Fruit fly (Drosophila melanogaster): Measurements from ENCODE around the gene CG3323.

The CG3323 gene

dm6 chrX:5285835-5286234 is 19.7 kb downstream of the CG3323 start (continued):
- TF ChIP-seq gsb-n (tag; optimal IDR thresholded peaks at IDR 0.05), result no peak
- TF ChIP-seq ap (GFP tag; IDR thresholded peaks at IDR 0.05), result no peak
- peak; percentile 54 for TF ChIP-seq HLH3B (GFP tag; IDR thresholded peaks at IDR 0.05)
- TF ChIP-seq CG17385 (GFP tag; optimal IDR thresholded peaks at IDR 0.05), result peak; percentile 57
- no peak for TF ChIP-seq lbe (GFP tag; optimal IDR thresholded peaks at IDR 0.05)
- TF ChIP-seq abd-A (tag; optimal IDR thresholded peaks at IDR 0.05), result no peak
- no peak for TF ChIP-seq CG11247 (GFP tag; IDR thresholded peaks at IDR 0.05)
- no peak for TF ChIP-seq CG17568 (GFP tag; optimal IDR thresholded peaks at IDR 0.05)
- TF ChIP-seq Xrp1 (GFP tag; IDR thresholded peaks at IDR 0.05), result peak; percentile 59
- no peak for TF ChIP-seq GATAe (GFP tag; conservative IDR thresholded peaks at IDR 0.05)
- peak; percentile 23 for TF ChIP-seq nmo (GFP tag; optimal IDR thresholded peaks at IDR 0.05)
- TF ChIP-seq oc (tag; optimal IDR thresholded peaks at IDR 0.05), result no peak
- no peak for TF ChIP-seq slou (GFP tag; optimal IDR thresholded peaks at IDR 0.05)
- no peak for TF ChIP-seq CG11723 (GFP tag; optimal IDR thresholded peaks at IDR 0.05)
- no peak for TF ChIP-seq lov (optimal IDR thresholded peaks at IDR 0.05)
- no peak for TF ChIP-seq lov (GFP tag; IDR thresholded peaks at IDR 0.05)
- no peak for TF ChIP-seq CG1024 (GFP tag; IDR thresholded peaks at IDR 0.05)
- TF ChIP-seq her (GFP tag; optimal IDR thresholded peaks at IDR 0.05), result peak; percentile 9
- TF ChIP-seq Hr39 (optimal IDR thresholded peaks at IDR 0.05), result no peak
- peak; percentile 56; the same call in 1 of the 2 replicates for TF ChIP-seq slbo (GFP tag; IDR thresholded peaks at IDR 0.05)
- no peak for TF ChIP-seq CG12236 (GFP tag; optimal IDR thresholded peaks at IDR 0.05)
- TF ChIP-seq bcd (GFP tag; optimal IDR thresholded peaks at IDR 0.05), result peak; percentile 27
- no peak for TF ChIP-seq CG34224 (GFP tag; IDR thresholded peaks at IDR 0.05; ENCODE audit: partially characterized antibody)
- TF ChIP-seq bab2 (GFP tag; optimal IDR thresholded peaks at IDR 0.05), result no peak
- TF ChIP-seq aop (GFP tag; IDR thresholded peaks at IDR 0.05), result no peak
- TF ChIP-seq CG9932 (GFP tag; IDR thresholded peaks at IDR 0.05), result peak; percentile 35
- TF ChIP-seq usp (GFP tag; optimal IDR thresholded peaks at IDR 0.05), result no peak
- no peak for TF ChIP-seq chinmo (GFP tag; IDR thresholded peaks at IDR 0.05; ENCODE audit: partially characterized antibody)
- TF ChIP-seq CG17361 (GFP tag; IDR thresholded peaks at IDR 0.05), result no peak
- peak; percentile 82 for TF ChIP-seq D19B (GFP tag; optimal IDR thresholded peaks at IDR 0.05)
- TF ChIP-seq CG15514 (GFP tag; optimal IDR thresholded peaks at IDR 0.05), result peak; percentile 47
- peak in 1 of 2 experiments; percentile 46 for TF ChIP-seq eve (GFP tag; optimal IDR thresholded peaks at IDR 0.05)
- TF ChIP-seq toy (GFP tag; IDR thresholded peaks at IDR 0.05), result no peak
- TF ChIP-seq CG15269 (tag; optimal IDR thresholded peaks at IDR 0.05), result peak; percentile 51
- TF ChIP-seq Lim3 (GFP tag; IDR thresholded peaks at IDR 0.05), result no peak
- TF ChIP-seq CG2199 (GFP tag; IDR thresholded peaks at IDR 0.05), result no peak
- no peak for TF ChIP-seq fd64A (GFP tag; optimal IDR thresholded peaks at IDR 0.05)
- no peak for TF ChIP-seq CG11696 (GFP tag; IDR thresholded peaks at IDR 0.05)
- peak; percentile 72 for TF ChIP-seq CG11504 (tag; optimal IDR thresholded peaks at IDR 0.05)
- 0 out of 3 replicates have a peak, but pooled peaks have one; percentile 43 for TF ChIP-seq CG7357 (GFP tag; IDR thresholded peaks at IDR 0.05)
- peak; percentile 17 for TF ChIP-seq BtbVII (GFP tag; optimal IDR thresholded peaks at IDR 0.05)
- TF ChIP-seq CG18476 (GFP tag; optimal IDR thresholded peaks at IDR 0.05), result no peak
- peak; percentile 65; the same call in 2 of the 3 replicates for TF ChIP-seq dysf (GFP tag; IDR thresholded peaks at IDR 0.05)
- peak; percentile 49 for TF ChIP-seq CG2712 (tag; optimal IDR thresholded peaks at IDR 0.05)
- no peak for TF ChIP-seq crc (GFP tag; optimal IDR thresholded peaks at IDR 0.05)
- no peak for TF ChIP-seq Taf1 (GFP tag; IDR thresholded peaks at IDR 0.05)
- no peak for TF ChIP-seq Dad (GFP tag; optimal IDR thresholded peaks at IDR 0.05)
- TF ChIP-seq nerfin-1 (tag; optimal IDR thresholded peaks at IDR 0.05), result peak; percentile 26
- no peak for TF ChIP-seq Drgx (GFP tag; IDR thresholded peaks at IDR 0.05)
- no peak for TF ChIP-seq CG2129 (GFP tag; IDR thresholded peaks at IDR 0.05; ENCODE audit: partially characterized antibody)
- peak in 1 of 2 experiments; percentile 48 for TF ChIP-seq chif (GFP tag; optimal IDR thresholded peaks at IDR 0.05)
- no peak for TF ChIP-seq Nf-YB (GFP tag; optimal IDR thresholded peaks at IDR 0.05)
- no peak for TF ChIP-seq NC2α (GFP tag; optimal IDR thresholded peaks at IDR 0.05)
